Worm (Caenorhabditis elegans): Measurements from ENCODE around the gene pqn-29.

pqn-29 gene

DNA sequence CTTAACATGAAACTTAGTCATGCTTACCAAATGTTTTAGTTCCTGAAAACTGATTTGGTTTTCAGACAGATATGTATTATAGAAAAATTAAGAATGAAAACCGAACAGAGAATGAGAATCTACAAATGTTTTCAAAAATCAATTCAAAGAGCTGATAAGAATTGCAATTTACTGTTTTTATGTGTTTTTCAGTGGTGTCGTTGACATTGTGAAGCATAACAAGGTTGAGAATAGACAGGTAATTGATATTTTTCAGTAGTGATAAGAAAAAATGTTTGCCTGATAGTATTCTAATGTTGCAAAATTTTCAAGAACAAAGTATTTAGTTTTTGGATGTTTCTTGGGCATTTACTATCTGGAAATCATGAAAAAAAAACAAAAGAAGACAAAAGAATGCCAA, 2.9 kb downstream of the pqn-29 start, which contains the start of gene pfas-1:
pfas-1 (minus strand) TSS at position 49 of the 400 bp plus-strand sequence.
- TF ChIP-seq lin-11 (tag; optimal IDR thresholded peaks at IDR 0.05) (no peak), ets-4 (tag; optimal IDR thresholded peaks at IDR 0.05) (no peak), ztf-16 (tag; optimal IDR thresholded peaks at IDR 0.05) (no peak)

DNA sequence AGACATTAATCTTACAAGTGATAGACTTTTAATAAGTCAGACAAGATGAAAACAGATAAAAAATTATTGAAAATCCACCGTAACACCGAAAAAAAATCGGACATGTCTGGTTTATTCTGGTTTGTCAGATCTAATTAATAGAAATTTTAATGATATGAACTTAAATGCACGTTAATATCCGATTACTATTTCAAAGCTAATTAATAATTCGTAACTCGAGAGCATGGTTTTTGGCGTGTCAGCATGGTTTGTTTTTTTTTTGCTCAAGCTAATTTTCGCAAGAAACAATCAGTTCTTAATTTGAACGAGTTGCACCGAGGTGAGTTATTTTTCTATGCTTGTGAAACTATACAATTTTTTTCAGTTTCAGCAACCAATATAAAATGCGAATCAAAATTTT, 11.2 kb downstream of the pqn-29 start, which contains the start of gene clec-153:
clec-153 (plus strand) TSS at position 301 of the 400 bp plus-strand sequence.
- no peak for TF ChIP-seq tbx-2 (tag; optimal IDR thresholded peaks at IDR 0.05)
- no peak for TF ChIP-seq ref-2 (tag; optimal IDR thresholded peaks at IDR 0.05)
- no peak for TF ChIP-seq eyg-1 (tag; optimal IDR thresholded peaks at IDR 0.05)
- no peak for TF ChIP-seq hlh-30 (tag; optimal IDR thresholded peaks at IDR 0.05; ENCODE audit: insufficient read depth)
- TF ChIP-seq ceh-30 (tag; optimal IDR thresholded peaks at IDR 0.05): no peak
- no peak for TF ChIP-seq elt-2 (tag; optimal IDR thresholded peaks at IDR 0.05)
- TF ChIP-seq ceh-19 (GFP tag; optimal IDR thresholded peaks at IDR 0.05): no peak
- TF ChIP-seq elt-4 (tag; optimal IDR thresholded peaks at IDR 0.05): no peak

DNA sequence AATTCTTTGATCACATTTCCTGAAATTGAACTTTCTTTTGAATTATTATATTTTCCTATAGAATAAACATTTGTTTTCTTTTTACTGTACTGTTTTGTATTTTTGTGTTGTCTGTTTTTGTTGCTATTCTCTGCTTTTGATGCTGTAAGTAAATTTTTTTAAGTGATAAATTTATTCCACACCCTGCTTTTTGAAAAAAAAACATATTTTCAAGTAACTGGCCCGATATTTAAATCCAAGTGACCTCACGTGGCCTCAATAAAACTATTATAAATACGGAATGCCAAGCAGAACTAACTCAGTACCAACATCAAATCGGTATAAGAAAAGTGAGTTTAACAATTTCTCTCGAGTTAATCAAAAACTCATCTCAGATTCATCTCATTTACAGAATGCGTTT, 18.0 kb downstream of the pqn-29 start, which contains the start of gene clec-151:
clec-151 (plus strand) TSS at position 301 of the 400 bp plus-strand sequence.
- TF ChIP-seq ceh-34 (tag; optimal IDR thresholded peaks at IDR 0.05) (no peak), ceh-9 (tag; optimal IDR thresholded peaks at IDR 0.05) (no peak), nfya-1 (tag; optimal IDR thresholded peaks at IDR 0.05) (no peak), F13H6.1 (tag; optimal IDR thresholded peaks at IDR 0.05) (no peak), Y22D7AL.16 (tag; optimal IDR thresholded peaks at IDR 0.05) (no peak), hlh-13 (GFP tag; optimal IDR thresholded peaks at IDR 0.05) (no peak), elt-4 (tag; optimal IDR thresholded peaks at IDR 0.05) (no peak), nhr-232 (tag; optimal IDR thresholded peaks at IDR 0.05) (no peak), sdc-2 (tag; optimal IDR thresholded peaks at IDR 0.05) (no peak), pha-2 (tag; optimal IDR thresholded peaks at IDR 0.05) (no peak), gmeb-2 (tag; optimal IDR thresholded peaks at IDR 0.05) (no peak), lim-6 (tag; optimal IDR thresholded peaks at IDR 0.05) (no peak), ceh-31 (tag; optimal IDR thresholded peaks at IDR 0.05) (no peak), C08G9.2 (tag; optimal IDR thresholded peaks at IDR 0.05) (no peak), pag-3 (tag; optimal IDR thresholded peaks at IDR 0.05; ENCODE audit: borderline replicate concordance) (no peak)

DNA sequence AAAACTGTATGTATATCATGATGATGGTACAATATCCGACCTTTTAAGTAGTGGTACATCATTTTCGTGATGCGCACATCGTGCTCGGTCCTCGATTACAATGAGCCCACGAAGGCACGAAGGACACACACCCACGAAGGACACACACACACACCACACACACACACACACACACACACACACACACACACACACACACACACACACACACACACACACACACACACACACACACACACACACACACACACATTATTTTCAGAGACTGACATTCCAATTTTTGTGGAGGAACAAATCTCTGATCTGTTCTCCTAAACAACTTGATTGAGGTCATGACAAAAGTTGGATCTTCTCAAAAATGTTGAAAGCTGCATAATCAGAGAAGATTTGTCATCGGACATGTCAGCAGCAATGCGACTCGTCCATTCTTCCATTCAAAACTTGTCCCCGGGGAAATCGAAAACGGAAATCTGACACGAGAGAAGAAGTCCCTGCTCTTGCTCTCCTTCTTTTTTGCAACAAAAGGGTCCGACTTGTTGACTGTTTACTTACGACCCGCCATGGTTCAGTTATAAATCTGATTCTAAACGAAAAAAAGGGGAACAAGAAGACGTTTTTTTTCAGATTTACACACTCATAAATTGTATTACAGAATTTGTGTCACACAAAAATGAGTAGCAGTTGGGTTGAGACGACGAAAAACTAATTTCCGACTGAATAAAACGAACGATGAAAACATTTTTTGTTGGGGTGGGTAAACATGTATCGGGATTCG, 19.8 kb downstream of the pqn-29 start:
- TF ChIP-seq unc-42 (tag; optimal IDR thresholded peaks at IDR 0.05) (peak; percentile 2), ceh-34 (tag; optimal IDR thresholded peaks at IDR 0.05) (no peak), npax-4 (tag; optimal IDR thresholded peaks at IDR 0.05) (no peak), lin-11 (tag; optimal IDR thresholded peaks at IDR 0.05) (no peak), gmeb-2 (tag; optimal IDR thresholded peaks at IDR 0.05) (peak; percentile 28), ceh-19 (GFP tag; optimal IDR thresholded peaks at IDR 0.05) (peak; percentile 61), C38D4.7 (GFP tag; optimal IDR thresholded peaks at IDR 0.05) (peak; percentile 45), Y22D7AL.16 (tag; optimal IDR thresholded peaks at IDR 0.05) (no peak), K02D7.2 (tag; optimal IDR thresholded peaks at IDR 0.05) (peak; percentile 46), zip-5 (tag; optimal IDR thresholded peaks at IDR 0.05) (no peak), dve-1 (tag; optimal IDR thresholded peaks at IDR 0.05) (no peak), ceh-45 (GFP tag; IDR thresholded peaks at IDR 0.05) (no peak), pros-1 (tag; optimal IDR thresholded peaks at IDR 0.05) (no peak), ceh-6 (GFP tag; optimal IDR thresholded peaks at IDR 0.05) (peak; percentile 42), pha-4 (tag; optimal IDR thresholded peaks at IDR 0.05) (no peak)
